Fruit fly (Drosophila melanogaster) whole organism, embryonic: ENCODE data around the gene CG16985.

Source experiments
- ATbp ChIP-seq: fragments of 200-800 bp; sonication (Bioruptor generic); optimal IDR thresholded peaks from 2 replicates; lab custom pipeline; 2017; ENCODE audit warnings: missing biosample characterization, mild to moderate bottlenecking, missing genetic modification characterization, missing genetic modification reagents
- Adf1 ChIP-seq: fragments of 200-800 bp; sonication (Bioruptor generic); IDR thresholded peaks from 2 replicates; pipeline ENCODE4 v1.3.6; 2022; ENCODE audit warnings: missing biosample characterization, missing genetic modification characterization
- Bgb ChIP-seq: fragments of 200-800 bp; sonication (Bioruptor generic); IDR thresholded peaks from 2 replicates; pipeline ENCODE4 v1.3.6; 2022; ENCODE audit warnings: missing biosample characterization, missing genetic modification characterization; ENCODE audit not compliant: partially characterized antibody
- CG11456 ChIP-seq: fragments of 200-800 bp; sonication (Bioruptor generic); IDR thresholded peaks from 3 replicates; pipeline ENCODE4 v1.3.6; 2022; ENCODE audit warnings: missing biosample characterization, missing genetic modification characterization
- CG12391 ChIP-seq: fragments of 200-800 bp; sonication (Bioruptor generic); optimal IDR thresholded peaks from 3 replicates; lab custom pipeline; 2018; ENCODE audit warnings: missing biosample characterization, mild to moderate bottlenecking, missing genetic modification characterization, moderate library complexity
- CG12769 ChIP-seq: fragments of 200-800 bp; sonication (Bioruptor generic); optimal IDR thresholded peaks from 2 replicates; lab custom pipeline; 2019; ENCODE audit warnings: missing biosample characterization, mild to moderate bottlenecking, missing genetic modification characterization, moderate library complexity
- CG16863 ChIP-seq: fragments of 200-800 bp; sonication (Bioruptor generic); optimal IDR thresholded peaks from 3 replicates; lab custom pipeline; 2016; ENCODE audit warnings: missing biosample characterization, missing genetic modification characterization
- CG17186 ChIP-seq: fragments of 200-800 bp; sonication (Bioruptor generic); optimal IDR thresholded peaks from 3 replicates; lab custom pipeline; 2017; ENCODE audit warnings: missing biosample characterization, missing genetic modification reagents, missing genetic modification characterization
- CG17802 ChIP-seq: fragments of 200-800 bp; sonication (Bioruptor generic); optimal IDR thresholded peaks from 2 replicates; lab custom pipeline; 2018; ENCODE audit warnings: missing biosample characterization, mild to moderate bottlenecking, missing genetic modification characterization, moderate library complexity
- CG2889 ChIP-seq: fragments of 200-800 bp; sonication (Bioruptor generic); IDR thresholded peaks from 3 replicates; pipeline ENCODE4 v1.3.6; 2022; ENCODE audit warnings: missing biosample characterization, missing genetic modification characterization
- CG32772 ChIP-seq: fragments of 200-800 bp; sonication (Bioruptor generic); IDR thresholded peaks from 2 replicates; pipeline ENCODE4 v1.3.6; 2022; ENCODE audit warnings: missing biosample characterization, missing genetic modification characterization
- CG3726 ChIP-seq: fragments of 200-800 bp; sonication (Bioruptor generic); IDR thresholded peaks from 3 replicates; pipeline ENCODE4, ENCODE4 v1.3.6; 2022; ENCODE audit warnings: missing biosample characterization, missing genetic modification characterization
- CG4360 ChIP-seq: fragments of 200-800 bp; sonication (Bioruptor generic); IDR thresholded peaks from 2 replicates; pipeline ENCODE4 v1.3.6; 2022; ENCODE audit warnings: missing biosample characterization, missing genetic modification characterization
- CG4730 ChIP-seq: fragments of 200-800 bp; sonication (Bioruptor generic); IDR thresholded peaks from 2 replicates; pipeline ENCODE4 v1.3.6; 2022; ENCODE audit warnings: missing biosample characterization, missing genetic modification characterization
- CG6175 ChIP-seq: fragments of 200-800 bp; sonication (Bioruptor generic); IDR thresholded peaks from 3 replicates; pipeline ENCODE4 v1.3.6; 2022; ENCODE audit warnings: missing biosample characterization, missing genetic modification characterization
- CG6854 ChIP-seq: fragments of 200-800 bp; sonication (Bioruptor generic); optimal IDR thresholded peaks from 3 replicates; lab custom pipeline; 2017; ENCODE audit warnings: missing biosample characterization, mild to moderate bottlenecking, missing genetic modification characterization
- CG7271 ChIP-seq: fragments of 200-800 bp; sonication (Bioruptor generic); optimal IDR thresholded peaks from 2 replicates; lab custom pipeline; 2018; ENCODE audit warnings: missing biosample characterization, mild to moderate bottlenecking, missing genetic modification characterization, moderate library complexity
- CG8924 ChIP-seq: fragments of 200-800 bp; optimal IDR thresholded peaks from 3 replicates; lab custom pipeline; 2019; ENCODE audit warnings: missing biosample characterization, mild to moderate bottlenecking, missing genetic modification characterization, moderate library complexity
- Dip2 ChIP-seq: fragments of 200-800 bp; sonication (Bioruptor generic); IDR thresholded peaks from 2 replicates; pipeline ENCODE4 v1.3.6; 2022; ENCODE audit warnings: missing biosample characterization, missing genetic modification characterization
- Gug ChIP-seq: fragments of 200-800 bp; sonication (Bioruptor generic); IDR thresholded peaks from 4 replicates; pipeline ENCODE4 v1.3.6; 2022; ENCODE audit warnings: missing biosample characterization, missing genetic modification characterization
- H2.0 ChIP-seq: fragments of 200-800 bp; sonication (Bioruptor generic); IDR thresholded peaks from 2 replicates; pipeline ENCODE4 v1.3.6; 2022; ENCODE audit warnings: missing biosample characterization, missing genetic modification characterization
- HLH3B ChIP-seq: fragments of 200-800 bp; sonication (Bioruptor generic); IDR thresholded peaks from 2 replicates; pipeline ENCODE4 v1.3.6; 2022; ENCODE audit warnings: missing biosample characterization, missing genetic modification characterization
- HLHmδ ChIP-seq: fragments of 200-800 bp; sonication (Bioruptor generic); optimal IDR thresholded peaks from 2 replicates; lab custom pipeline; 2018; ENCODE audit warnings: missing biosample characterization, mild to moderate bottlenecking, missing genetic modification characterization, moderate library complexity
- Lim3 ChIP-seq: fragments of 200-800 bp; sonication (Bioruptor generic); IDR thresholded peaks from 2 replicates; pipeline ENCODE4 v1.3.6; 2022; ENCODE audit warnings: missing biosample characterization, missing genetic modification characterization
- Lpt ChIP-seq: fragments of >200 bp; optimal IDR thresholded peaks from 2 replicates; lab custom pipeline; 2018; ENCODE audit warnings: missing biosample characterization, missing genetic modification characterization
- Ptx1 ChIP-seq: fragments of 200-800 bp; sonication (Bioruptor generic); IDR thresholded peaks from 2 replicates; pipeline ENCODE4 v1.3.6; 2022; ENCODE audit warnings: missing biosample characterization, missing genetic modification characterization
- Spps ChIP-seq: fragments of 200-800 bp; sonication (Bioruptor generic); optimal IDR thresholded peaks from 2 replicates; lab custom pipeline; 2018; ENCODE audit warnings: missing biosample characterization, mild to moderate bottlenecking, missing genetic modification characterization
- abd-A ChIP-seq: fragments of 200-800 bp; sonication (Bioruptor generic); optimal IDR thresholded peaks from 3 replicates; lab custom pipeline; 2019; ENCODE audit warnings: missing biosample characterization, mild to moderate bottlenecking, missing genetic modification characterization, moderate library complexity
- ac ChIP-seq: fragments of 200-800 bp; sonication (Bioruptor generic); optimal IDR thresholded peaks from 3 replicates; lab custom pipeline; 2017; ENCODE audit warnings: missing biosample characterization, mild to moderate bottlenecking, missing genetic modification characterization
- bigmax ChIP-seq: fragments of 200-800 bp; sonication (Bioruptor generic); optimal IDR thresholded peaks from 2 replicates; lab custom pipeline; 2018; ENCODE audit warnings: missing biosample characterization, mild to moderate bottlenecking, missing genetic modification characterization
- bowl ChIP-seq: fragments of 200-800 bp; sonication (Bioruptor generic); IDR thresholded peaks from 2 replicates; pipeline ENCODE4 v1.3.6; 2022; ENCODE audit warnings: missing biosample characterization, missing genetic modification characterization
- caup ChIP-seq: fragments of 200-800 bp; sonication (Bioruptor generic); optimal IDR thresholded peaks from 3 replicates; lab custom pipeline; 2017; ENCODE audit warnings: missing biosample characterization, mild to moderate bottlenecking, missing genetic modification characterization, moderate library complexity; ENCODE audit not compliant: severe bottlenecking
- dimm ChIP-seq: fragments of 200-800 bp; sonication (Bioruptor generic); IDR thresholded peaks from 2 replicates; pipeline ENCODE4 v1.3.6; 2022; ENCODE audit warnings: missing biosample characterization, missing genetic modification characterization
- dm ChIP-seq: fragments of 200-800 bp; sonication (Bioruptor generic); optimal IDR thresholded peaks from 3 replicates; lab custom pipeline; 2016; ENCODE audit warnings: missing biosample characterization, missing genetic modification characterization
- dysf ChIP-seq: fragments of 200-800 bp; sonication (Bioruptor generic); IDR thresholded peaks from 3 replicates; pipeline ENCODE4 v1.3.6; 2022; ENCODE audit warnings: missing biosample characterization, missing genetic modification characterization
- grn ChIP-seq: fragments of 200-800 bp; sonication (Bioruptor generic); optimal IDR thresholded peaks from 3 replicates; lab custom pipeline; 2017; ENCODE audit warnings: missing biosample characterization, missing genetic modification characterization
- gt ChIP-seq: fragments of 200-800 bp; sonication (Bioruptor generic); IDR thresholded peaks from 2 replicates; pipeline ENCODE4 v1.3.6; 2022; ENCODE audit warnings: missing biosample characterization, missing genetic modification characterization
- her ChIP-seq: fragments of 200-800 bp; sonication (Bioruptor generic); optimal IDR thresholded peaks from 2 replicates; lab custom pipeline; 2016; ENCODE audit warnings: missing biosample characterization, missing genetic modification characterization
- jigr1 ChIP-seq: fragments of 200-800 bp; sonication (Bioruptor generic); IDR thresholded peaks from 3 replicates; pipeline ENCODE4 v1.3.6; 2022; ENCODE audit warnings: missing biosample characterization, missing genetic modification characterization
- knrl ChIP-seq: fragments of 200-800 bp; sonication (Bioruptor generic); IDR thresholded peaks from 3 replicates; pipeline ENCODE4 v1.3.6; 2022; ENCODE audit warnings: missing biosample characterization, missing genetic modification characterization; ENCODE audit not compliant: partially characterized antibody
- lab ChIP-seq: fragments of 200-800 bp; sonication (Bioruptor generic); optimal IDR thresholded peaks from 3 replicates; lab custom pipeline; 2017; ENCODE audit warnings: missing biosample characterization, missing genetic modification characterization, mild to moderate bottlenecking, moderate library complexity, missing genetic modification reagents
- lbe ChIP-seq: fragments of 200-800 bp; sonication (Bioruptor generic); optimal IDR thresholded peaks from 2 replicates; lab custom pipeline; 2016; ENCODE audit warnings: missing biosample characterization, mild to moderate bottlenecking, missing genetic modification characterization
- onecut ChIP-seq: fragments of 200-800 bp; sonication (Bioruptor generic); IDR thresholded peaks from 2 replicates; pipeline ENCODE4 v1.3.6; 2022; ENCODE audit warnings: missing biosample characterization, missing genetic modification characterization
- run ChIP-seq: fragments of 200-800 bp; sonication (Bioruptor generic); optimal IDR thresholded peaks from 3 replicates; lab custom pipeline; 2018; ENCODE audit warnings: missing biosample characterization, mild to moderate bottlenecking, missing genetic modification characterization
- sens-2 ChIP-seq: fragments of 200-800 bp; sonication (Bioruptor generic); IDR thresholded peaks from 2 replicates; pipeline ENCODE4 v1.3.6; 2022; ENCODE audit warnings: missing biosample characterization, missing genetic modification characterization
- shn ChIP-seq: fragments of 200-800 bp; sonication (Bioruptor generic); optimal IDR thresholded peaks from 3 replicates; lab custom pipeline; 2016; ENCODE audit warnings: missing biosample characterization, missing genetic modification characterization
- sob ChIP-seq: fragments of 200-800 bp; sonication (Bioruptor generic); IDR thresholded peaks from 2 replicates; pipeline ENCODE4 v1.3.6; 2022; ENCODE audit warnings: missing biosample characterization, missing genetic modification characterization
- vnd ChIP-seq: fragments of 200-800 bp; sonication (Bioruptor generic); IDR thresholded peaks from 3 replicates; pipeline ENCODE4 v1.3.6; 2022; ENCODE audit warnings: missing biosample characterization, missing genetic modification characterization; ENCODE audit not compliant: partially characterized antibody
- wdn ChIP-seq: fragments of 200-800 bp; sonication (Bioruptor generic); IDR thresholded peaks from 2 replicates; pipeline ENCODE4 v1.3.6; 2022; ENCODE audit warnings: missing biosample characterization, missing genetic modification characterization

Gene CG16985

DNA sequence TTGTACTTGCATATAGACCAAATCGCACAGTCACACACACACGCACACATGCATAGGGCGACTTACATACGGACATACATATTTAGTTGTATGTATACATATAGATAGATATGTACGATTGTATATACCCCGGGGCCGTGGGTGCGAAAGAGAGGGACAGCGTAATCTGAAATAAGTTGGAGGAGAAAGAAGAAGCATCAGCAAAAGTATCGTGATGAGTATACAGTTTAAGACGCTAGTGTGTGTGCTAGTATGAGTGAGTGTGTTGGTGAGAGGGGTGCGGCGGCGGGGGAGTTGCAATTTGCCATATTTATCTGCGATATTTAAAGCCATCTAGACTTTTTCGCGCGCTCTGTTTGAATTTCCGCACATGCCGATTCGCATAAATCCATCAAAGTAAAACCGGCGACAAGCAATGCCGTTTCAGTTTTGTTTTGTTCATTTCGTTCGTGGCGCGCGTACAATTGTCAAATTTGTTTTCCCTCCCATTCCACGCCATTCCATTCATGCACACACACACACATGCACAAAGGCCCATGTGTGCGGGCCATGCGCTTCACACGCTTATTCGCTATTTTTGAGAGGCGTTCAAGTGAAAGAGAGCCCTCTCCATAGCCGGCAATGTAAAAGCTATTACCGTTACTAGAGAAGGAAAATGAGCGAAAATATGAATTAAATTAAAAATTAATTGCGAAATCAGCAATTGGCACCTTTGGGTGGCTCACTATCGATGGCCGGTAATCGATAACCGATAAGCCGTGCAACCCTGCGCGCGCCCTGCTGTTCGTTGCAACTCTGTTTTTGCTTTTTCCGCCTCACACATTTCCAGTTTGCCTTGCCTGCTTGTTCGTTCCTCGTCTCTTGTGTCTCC, 36.1 kb downstream of the CG16985 start (continued):
- TF ChIP-seq caup (GFP tag; lab: Kevin White, UChicago) (peak; percentile 95), ac (GFP tag; lab: Kevin White, UChicago) (peak; percentile 86), dm (peak; percentile 93), bowl (GFP tag; lab: Robert Waterston, UW) (no peak; the same call in 1 of the 2 replicates), CG4730 (GFP tag; lab: Robert Waterston, UW) (peak; percentile 38; the same call in 1 of the 2 replicates), CG11456 (peak; percentile 89), Spps (tag; lab: Kevin White, UChicago) (peak; percentile 19), dysf (peak; percentile 79; the same call in 2 of the 3 replicates), Dip2 (no peak), CG12391 (tag; lab: Kevin White, UChicago) (peak; percentile 77), CG6175 (GFP tag; lab: Robert Waterston, UW) (peak; percentile 64; the same call in 2 of the 3 replicates), CG12769 (tag; lab: Kevin White, UChicago) (peak; percentile 75), CG6854 (peak; percentile 85), Lpt (no peak), lbe (peak; percentile 76), her (GFP tag; lab: Kevin White, UChicago) (peak; percentile 78), sens-2 (GFP tag; lab: Robert Waterston, UW) (peak; percentile 84), Gug (0 out of 4 replicates have a peak, but pooled peaks have one; percentile 33), wdn (GFP tag; lab: Robert Waterston, UW) (peak; percentile 67), CG2889 (GFP tag; lab: Robert Waterston, UW) (no peak), abd-A (tag; lab: Kevin White, UChicago) (no peak), knrl (peak; percentile 67; the same call in 2 of the 3 replicates), HLHmδ (peak; percentile 97), CG16863 (GFP tag; lab: Kevin White, UChicago) (peak; percentile 72), run (peak; percentile 52), CG4360 (GFP tag; lab: Robert Waterston, UW) (peak; percentile 44; the same call in 1 of the 2 replicates), H2.0 (GFP tag; lab: Robert Waterston, UW) (peak; percentile 71), jigr1 (GFP tag; lab: Robert Waterston, UW) (no peak), Lim3 (no peak), Bgb (peak; percentile 86), CG3726 (GFP tag; lab: Robert Waterston, UW) (no peak), CG17802 (peak; percentile 54), shn (peak; percentile 68), CG8924 (peak; percentile 47), Adf1 (GFP tag; lab: Robert Waterston, UW) (peak; percentile 18; the same call in 1 of the 2 replicates), CG17186 (GFP tag; lab: Kevin White, UChicago) (peak; percentile 98), lab (GFP tag; lab: Kevin White, UChicago) (peak; percentile 96), bigmax (GFP tag; lab: Kevin White, UChicago) (peak; percentile 62), ATbp (peak; percentile 76), dimm (GFP tag; lab: Robert Waterston, UW) (no peak), gt (GFP tag; lab: Robert Waterston, UW) (peak; percentile 13; the same call in 1 of the 2 replicates), CG7271 (tag; lab: Kevin White, UChicago) (peak; percentile 87), sob (GFP tag; lab: Robert Waterston, UW) (peak; percentile 86), vnd (peak; percentile 80), HLH3B (GFP tag; lab: Robert Waterston, UW) (peak; percentile 56; the same call in 1 of the 2 replicates), Ptx1 (GFP tag; lab: Robert Waterston, UW) (peak; percentile 64), grn (GFP tag; lab: Kevin White, UChicago) (peak; percentile 70), onecut (GFP tag; lab: Robert Waterston, UW) (peak; percentile 85), CG32772 (GFP tag; lab: Robert Waterston, UW) (peak; percentile 56; the same call in 1 of the 2 replicates)
